Fruit fly (Drosophila melanogaster): ENCODE results near the gene atilla.

atilla gene

dm6 chr2L:12170250-12170649 lies 7.4 kb downstream of the atilla start, which contains the start of gene CG17217:
CG17217 (plus strand) TSS chr2L:12170550.
- TF ChIP-seq CG17806 (tag; optimal IDR thresholded peaks at IDR 0.05) (no peak), fd96Ca (GFP tag; IDR thresholded peaks at IDR 0.05) (no peak), D1 (tag; optimal IDR thresholded peaks at IDR 0.05) (no peak), Pif1A (GFP tag; optimal IDR thresholded peaks at IDR 0.05) (no peak), CG9948 (tag; optimal IDR thresholded peaks at IDR 0.05) (no peak), CG13204 (GFP tag; optimal IDR thresholded peaks at IDR 0.05) (no peak), CG15710 (tag; optimal IDR thresholded peaks at IDR 0.05) (no peak), CG10348 (GFP tag; IDR thresholded peaks at IDR 0.05) (no peak), CG14655 (GFP tag; optimal IDR thresholded peaks at IDR 0.05) (no peak), CG4496 (GFP tag; IDR thresholded peaks at IDR 0.05) (no peak), gl (tag; optimal IDR thresholded peaks at IDR 0.05) (no peak), CG32121 (GFP tag; IDR thresholded peaks at IDR 0.05) (no peak), CG8301 (tag; optimal IDR thresholded peaks at IDR 0.05) (no peak)

- TF ChIP-seq CG12605 (GFP tag; IDR thresholded peaks at IDR 0.05) = no peak
Observed at dm6 chr2L:12163941-12164340, 13.7 kb downstream of the atilla start, which contains the start of gene ZnT33D. ZnT33D (plus strand) TSS chr2L:12164241.

dm6 chr2L:12161467-12161866 lies 16.2 kb downstream of the atilla start, which contains the start of gene CG31861:
CG31861 (plus strand) TSS chr2L:12161767.
- TF ChIP-seq D1 (tag; optimal IDR thresholded peaks at IDR 0.05) (no peak), CG12605 (GFP tag; IDR thresholded peaks at IDR 0.05) (no peak), CG13204 (GFP tag; optimal IDR thresholded peaks at IDR 0.05) (no peak), rn (GFP tag; IDR thresholded peaks at IDR 0.05) (no peak), CG8159 (tag; optimal IDR thresholded peaks at IDR 0.05) (no peak), CG34367 (tag; optimal IDR thresholded peaks at IDR 0.05) (no peak), EcR (GFP tag; optimal IDR thresholded peaks at IDR 0.05) (no peak), Ets98B (GFP tag; IDR thresholded peaks at IDR 0.05) (no peak), CG10348 (GFP tag; IDR thresholded peaks at IDR 0.05) (no peak), CG17806 (tag; optimal IDR thresholded peaks at IDR 0.05) (no peak), CG8301 (tag; optimal IDR thresholded peaks at IDR 0.05) (no peak), Pif1B (GFP tag; optimal IDR thresholded peaks at IDR 0.05) (no peak), gl (tag; optimal IDR thresholded peaks at IDR 0.05) (no peak), CG9948 (tag; optimal IDR thresholded peaks at IDR 0.05) (no peak), CG32121 (GFP tag; IDR thresholded peaks at IDR 0.05) (no peak), Snoo (tag; optimal IDR thresholded peaks at IDR 0.05) (no peak), fd96Ca (GFP tag; IDR thresholded peaks at IDR 0.05) (no peak)

- no peak for TF ChIP-seq fd96Ca (GFP tag; IDR thresholded peaks at IDR 0.05)
- peak; percentile 72 for TF ChIP-seq CG12605 (GFP tag; IDR thresholded peaks at IDR 0.05)
- no peak for TF ChIP-seq CG13204 (GFP tag; optimal IDR thresholded peaks at IDR 0.05)
Observed at dm6 chr2L:12142439-12142838, 35.2 kb downstream of the atilla start, which contains the start of gene CG31760. CG31760 (plus strand) TSS chr2L:12142780.

- TF ChIP-seq CG10348 (GFP tag; IDR thresholded peaks at IDR 0.05) (no peak), Pif1A (GFP tag; optimal IDR thresholded peaks at IDR 0.05) (no peak), gl (tag; optimal IDR thresholded peaks at IDR 0.05) (no peak)
Observed at dm6 chr2L:12137708-12138107, 40.0 kb downstream of the atilla start, which contains the start of gene Gr33a. Gr33a (plus strand) TSS chr2L:12138008.

dm6 chr2L:12134125-12134378 lies 43.6 kb downstream of the atilla start:
- TF ChIP-seq CG4496 (GFP tag; IDR thresholded peaks at IDR 0.05) (no peak), CG8301 (tag; optimal IDR thresholded peaks at IDR 0.05) (no peak), D1 (tag; optimal IDR thresholded peaks at IDR 0.05) (no peak), CG17806 (tag; optimal IDR thresholded peaks at IDR 0.05) (no peak), CG9948 (tag; optimal IDR thresholded peaks at IDR 0.05) (no peak), CG15710 (tag; optimal IDR thresholded peaks at IDR 0.05) (no peak), gl (tag; optimal IDR thresholded peaks at IDR 0.05) (no peak), fd96Ca (GFP tag; IDR thresholded peaks at IDR 0.05) (no peak), CG32121 (GFP tag; IDR thresholded peaks at IDR 0.05) (no peak), Snoo (tag; optimal IDR thresholded peaks at IDR 0.05) (no peak), Pif1B (GFP tag; optimal IDR thresholded peaks at IDR 0.05) (no peak), CG13204 (GFP tag; optimal IDR thresholded peaks at IDR 0.05) (no peak), CG12605 (GFP tag; IDR thresholded peaks at IDR 0.05) (no peak), Ets98B (GFP tag; IDR thresholded peaks at IDR 0.05) (no peak), CG14655 (GFP tag; optimal IDR thresholded peaks at IDR 0.05) (no peak), CG10348 (GFP tag; IDR thresholded peaks at IDR 0.05) (no peak), CG8159 (tag; optimal IDR thresholded peaks at IDR 0.05) (no peak), rn (GFP tag; IDR thresholded peaks at IDR 0.05) (no peak), CG34367 (tag; optimal IDR thresholded peaks at IDR 0.05) (no peak)

dm6 chr2L:12133275-12134124 lies 44.2 kb downstream of the atilla start, which contains the start of gene rho-6:
rho-6 (minus strand) TSS chr2L:12133411.
- TF ChIP-seq CG34367 (tag; optimal IDR thresholded peaks at IDR 0.05) (no peak), CG32121 (GFP tag; IDR thresholded peaks at IDR 0.05) (no peak), CG4496 (GFP tag; IDR thresholded peaks at IDR 0.05) (peak; percentile 39; the same call in 1 of the 3 replicates), CG17806 (tag; optimal IDR thresholded peaks at IDR 0.05) (no peak), rn (GFP tag; IDR thresholded peaks at IDR 0.05) (no peak), D1 (tag; optimal IDR thresholded peaks at IDR 0.05) (no peak), fd96Ca (GFP tag; IDR thresholded peaks at IDR 0.05) (no peak), CG10348 (GFP tag; IDR thresholded peaks at IDR 0.05) (no peak), gl (tag; optimal IDR thresholded peaks at IDR 0.05) (no peak), Pif1B (GFP tag; optimal IDR thresholded peaks at IDR 0.05) (no peak), CG14655 (GFP tag; optimal IDR thresholded peaks at IDR 0.05) (peak; percentile 29), Ets98B (GFP tag; IDR thresholded peaks at IDR 0.05) (no peak), CG8301 (tag; optimal IDR thresholded peaks at IDR 0.05) (no peak), CG9948 (tag; optimal IDR thresholded peaks at IDR 0.05) (no peak), EcR (GFP tag; optimal IDR thresholded peaks at IDR 0.05) (no peak), Snoo (tag; optimal IDR thresholded peaks at IDR 0.05) (no peak), CG13204 (GFP tag; optimal IDR thresholded peaks at IDR 0.05) (no peak), CG8159 (tag; optimal IDR thresholded peaks at IDR 0.05) (no peak)

All from whole organism, pupa.